Worm (Caenorhabditis elegans): ENCODE measurements around the gene T20D4.3.

- TF ChIP-seq elt-3 (tag; optimal IDR thresholded peaks at IDR 0.05): no peak
- TF ChIP-seq ces-1 (GFP tag; optimal IDR thresholded peaks at IDR 0.05): no peak
- TF ChIP-seq unc-130 (tag; optimal IDR thresholded peaks at IDR 0.05): no peak
Observed at ce11 chrV:3454620-3455019, 36.6 kb downstream of the T20D4.3 start.
